Worm (Caenorhabditis elegans): ENCODE results near the gene dyrb-1.

DNA sequence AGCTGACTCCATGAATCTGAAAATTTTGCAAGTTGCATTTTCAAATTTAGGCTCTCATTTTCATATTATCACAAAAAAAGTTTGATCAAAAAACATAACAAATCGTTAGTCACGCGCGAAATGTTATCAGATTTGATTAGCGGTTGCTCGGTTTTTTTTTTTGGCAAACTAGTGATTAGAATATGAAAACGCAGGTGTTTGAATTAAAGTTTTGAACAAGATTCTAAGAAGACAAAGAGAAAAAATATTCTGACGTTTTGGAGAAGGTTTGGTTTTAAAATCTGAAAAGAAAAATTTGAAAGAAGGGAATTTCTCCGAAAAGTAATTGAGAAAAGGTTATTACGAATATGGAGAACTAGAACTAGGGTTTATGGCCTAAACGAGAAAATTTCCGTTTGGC, 37.4 kb upstream of the dyrb-1 start:
- TF ChIP-seq sea-2 (GFP tag; optimal IDR thresholded peaks at IDR 0.05) (no peak), egl-27 (tag; optimal IDR thresholded peaks at IDR 0.05) (no peak), nhr-11 (tag; optimal IDR thresholded peaks at IDR 0.05) (no peak), nhr-77 (tag; optimal IDR thresholded peaks at IDR 0.05) (no peak), elt-2 (tag; optimal IDR thresholded peaks at IDR 0.05) (no peak), mdl-1 (tag; optimal IDR thresholded peaks at IDR 0.05) (no peak), egl-5 (tag; optimal IDR thresholded peaks at IDR 0.05) (no peak), ceh-16 (tag; optimal IDR thresholded peaks at IDR 0.05) (no peak), nhr-43 (tag; optimal IDR thresholded peaks at IDR 0.05; ENCODE audit: poor library complexity, severe bottlenecking) (no peak), aly-2 (tag; optimal IDR thresholded peaks at IDR 0.05) (no peak), lin-39 (tag; optimal IDR thresholded peaks at IDR 0.05) (no peak), ceh-82 (tag; optimal IDR thresholded peaks at IDR 0.05) (no peak), lin-15B (tag; optimal IDR thresholded peaks at IDR 0.05) (no peak), fos-1 (tag; optimal IDR thresholded peaks at IDR 0.05) (no peak)
